Fruit fly (Drosophila melanogaster): ENCODE results near the gene CG3213.
A peak's percentile ranks its signal among the peaks of the same experiment; 100 is the strongest.

CG3213 gene

dm6 chr2L:3566532-3566931, 47.1 kb upstream of the CG3213 start (continued):
- TF ChIP-seq CG16863 (GFP tag; optimal IDR thresholded peaks at IDR 0.05) = peak; percentile 17
- peak; percentile 54 for TF ChIP-seq CG9727 (GFP tag; optimal IDR thresholded peaks at IDR 0.05)
- TF ChIP-seq CG1603 (tag; optimal IDR thresholded peaks at IDR 0.05) = peak; percentile 66
- no peak for TF ChIP-seq Neu2 (GFP tag; optimal IDR thresholded peaks at IDR 0.05; ENCODE audit: borderline replicate concordance)
- peak; percentile 21 for TF ChIP-seq odd (GFP tag; optimal IDR thresholded peaks at IDR 0.05)
- TF ChIP-seq lov (optimal IDR thresholded peaks at IDR 0.05) = no peak
- peak; percentile 69; the same call in 1 of the 3 replicates for TF ChIP-seq lov (GFP tag; IDR thresholded peaks at IDR 0.05)
- TF ChIP-seq CG17328 (GFP tag; IDR thresholded peaks at IDR 0.05) = 0 out of 2 replicates have a peak, but pooled peaks have one; percentile 49
- no peak for TF ChIP-seq CG3995 (GFP tag; optimal IDR thresholded peaks at IDR 0.05)
- TF ChIP-seq CTCF (GFP tag; optimal IDR thresholded peaks at IDR 0.05) = no peak
- peak; percentile 57 for TF ChIP-seq nmo (GFP tag; optimal IDR thresholded peaks at IDR 0.05)
- TF ChIP-seq CG33213 (GFP tag; optimal IDR thresholded peaks at IDR 0.05) = no peak
- no peak for TF ChIP-seq salm (tag; optimal IDR thresholded peaks at IDR 0.05)
- TF ChIP-seq chn (GFP tag; optimal IDR thresholded peaks at IDR 0.05) = peak; percentile 12
- peak; percentile 14 for TF ChIP-seq Six4 (GFP tag; optimal IDR thresholded peaks at IDR 0.05)
- TF ChIP-seq BEAF-32 (GFP tag; optimal IDR thresholded peaks at IDR 0.05) = no peak
- TF ChIP-seq PHDP (tag; optimal IDR thresholded peaks at IDR 0.05) = no peak
- no peak for TF ChIP-seq unc-4 (GFP tag; IDR thresholded peaks at IDR 0.05; ENCODE audit: partially characterized antibody)
- peak; percentile 23 for TF ChIP-seq CG1602 (GFP tag; optimal IDR thresholded peaks at IDR 0.05)
- TF ChIP-seq dmrt99B (tag; optimal IDR thresholded peaks at IDR 0.05) = peak; percentile 30
- peak; percentile 45; the same call in 1 of the 3 replicates for TF ChIP-seq CG7357 (GFP tag; IDR thresholded peaks at IDR 0.05)
- peak; percentile 12 for TF ChIP-seq btn (GFP tag; optimal IDR thresholded peaks at IDR 0.05)
- no peak for TF ChIP-seq tx (GFP tag; optimal IDR thresholded peaks at IDR 0.05)
- no peak for TF ChIP-seq gfzf (GFP tag; optimal IDR thresholded peaks at IDR 0.05)
- no peak for TF ChIP-seq z (GFP tag; IDR thresholded peaks at IDR 0.05)
- TF ChIP-seq insv (GFP tag; optimal IDR thresholded peaks at IDR 0.05) = no peak
- peak; percentile 74; the same call in 1 of the 2 replicates for TF ChIP-seq ara (GFP tag; IDR thresholded peaks at IDR 0.05)
- TF ChIP-seq CG12299 (tag; optimal IDR thresholded peaks at IDR 0.05) = no peak
- no peak for TF ChIP-seq CG11093 (GFP tag; IDR thresholded peaks at IDR 0.05)
- peak; percentile 52; the same call in 1 of the 2 replicates for TF ChIP-seq chm (GFP tag; IDR thresholded peaks at IDR 0.05)
- no peak for TF ChIP-seq nau (GFP tag; optimal IDR thresholded peaks at IDR 0.05)
- TF ChIP-seq Ptx1 (GFP tag; IDR thresholded peaks at IDR 0.05) = peak; percentile 32; the same call in 1 of the 2 replicates
- TF ChIP-seq CG9437 (GFP tag; optimal IDR thresholded peaks at IDR 0.05) = no peak
- TF ChIP-seq Lpt (GFP tag; optimal IDR thresholded peaks at IDR 0.05) = no peak
- no peak for TF ChIP-seq Stat92E (GFP tag; optimal IDR thresholded peaks at IDR 0.05)
- TF ChIP-seq tin (GFP tag; optimal IDR thresholded peaks at IDR 0.05) = peak; percentile 55
- TF ChIP-seq Hand (GFP tag; optimal IDR thresholded peaks at IDR 0.05) = no peak
- TF ChIP-seq lola (GFP tag; optimal IDR thresholded peaks at IDR 0.05) = peak in 1 of 3 experiments; percentile 76
- peak; percentile 49 for TF ChIP-seq CG15696 (tag; optimal IDR thresholded peaks at IDR 0.05)
- no peak for TF ChIP-seq tap (tag; optimal IDR thresholded peaks at IDR 0.05)
- peak; percentile 54 for TF ChIP-seq CG4424 (GFP tag; optimal IDR thresholded peaks at IDR 0.05)
- peak; percentile 62 for TF ChIP-seq gem (tag; optimal IDR thresholded peaks at IDR 0.05)
- no peak for TF ChIP-seq B-H1 (GFP tag; IDR thresholded peaks at IDR 0.05)
- TF ChIP-seq Oaz (GFP tag; IDR thresholded peaks at IDR 0.05) = no peak
- no peak for TF ChIP-seq H15 (GFP tag; IDR thresholded peaks at IDR 0.05)
- TF ChIP-seq CG13123 (GFP tag; optimal IDR thresholded peaks at IDR 0.05) = no peak
- peak; percentile 23 for TF ChIP-seq CoRest (tag; optimal IDR thresholded peaks at IDR 0.05)
- TF ChIP-seq NC2β (GFP tag; optimal IDR thresholded peaks at IDR 0.05) = peak; percentile 24
- TF ChIP-seq Xbp1 (GFP tag; optimal IDR thresholded peaks at IDR 0.05) = peak; percentile 32
- TF ChIP-seq amos (GFP tag; IDR thresholded peaks at IDR 0.05; ENCODE audit: partially characterized antibody) = no peak
- TF ChIP-seq CG15479 (GFP tag; optimal IDR thresholded peaks at IDR 0.05) = no peak

Data from whole organism, embryonic.